Fruit fly (Drosophila melanogaster) whole organism: ENCODE measurements around the gene CG44153.

Experiments used
- CG8478 ChIP-seq: fragments of >200 bp; optimal IDR thresholded peaks from 2 replicates; lab custom pipeline; 2018; ENCODE audit warnings: inconsistent platforms
- Dll ChIP-seq: fragments of >200 bp; optimal IDR thresholded peaks from 2 replicates; lab custom pipeline; 2017
- EcR ChIP-seq, 2 experiments: fragments of >200 bp; optimal IDR thresholded peaks; 2 replicates each; lab custom pipeline; 2017; ENCODE audit warnings: missing biosample characterization in 2 of 2, missing genetic modification characterization in 2 of 2, missing genetic modification reagents in 2 of 2
- pan ChIP-seq: fragments of >200 bp; optimal IDR thresholded peaks from 2 replicates; lab custom pipeline; 2017
- psq ChIP-seq: fragments of >200 bp; optimal IDR thresholded peaks from 2 replicates; lab custom pipeline; 2017
- usp ChIP-seq: fragments of >200 bp; optimal IDR thresholded peaks from 2 replicates; lab custom pipeline; 2017; ENCODE audit warnings: missing biosample characterization, missing genetic modification characterization, mixed read lengths

Gene CG44153

DNA sequence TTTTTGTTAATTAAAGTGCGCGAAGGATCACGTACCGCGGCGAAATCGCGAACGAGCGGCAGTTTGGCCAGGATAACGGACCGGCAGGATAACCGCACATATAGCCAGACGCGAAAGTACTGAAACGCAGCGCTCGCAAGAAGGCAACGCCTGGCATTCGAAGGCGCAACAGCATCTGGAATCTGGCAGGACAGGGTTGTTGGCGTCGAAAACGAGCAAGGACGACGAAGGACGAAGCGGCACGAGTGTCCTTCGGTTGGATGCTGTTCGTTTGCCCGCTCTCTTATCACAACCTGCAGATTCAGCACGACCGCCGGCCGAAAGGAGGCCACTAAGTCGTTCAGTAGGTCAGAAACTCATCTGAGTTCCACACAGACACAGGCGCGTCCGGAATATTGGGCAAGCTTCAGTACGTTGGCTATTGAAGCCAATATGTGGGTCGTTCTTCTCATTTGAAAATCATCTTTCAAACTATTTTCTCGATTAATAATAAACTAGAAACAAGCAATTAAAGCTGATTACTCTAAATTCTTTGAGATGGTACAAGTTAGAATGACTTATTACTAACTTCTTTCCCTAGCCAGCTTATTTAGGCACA lies at the start of gene CG44153:
Gene CG44153 (minus strand): TSS at position 75 of the 598 bp plus-strand sequence.
- TF ChIP-seq pan (lab: Kevin White, UChicago): no peak
- TF ChIP-seq CG8478 (lab: Kevin White, UChicago): no peak
- TF ChIP-seq usp (GFP tag; lab: Kevin White, UChicago): no peak
- no peak for TF ChIP-seq Dll (lab: Kevin White, UChicago)
- TF ChIP-seq psq (lab: Kevin White, UChicago): no peak
- no peak for TF ChIP-seq EcR (GFP tag; optimal IDR thresholded peaks at IDR 0.05; lab: Kevin White, UChicago)

DNA sequence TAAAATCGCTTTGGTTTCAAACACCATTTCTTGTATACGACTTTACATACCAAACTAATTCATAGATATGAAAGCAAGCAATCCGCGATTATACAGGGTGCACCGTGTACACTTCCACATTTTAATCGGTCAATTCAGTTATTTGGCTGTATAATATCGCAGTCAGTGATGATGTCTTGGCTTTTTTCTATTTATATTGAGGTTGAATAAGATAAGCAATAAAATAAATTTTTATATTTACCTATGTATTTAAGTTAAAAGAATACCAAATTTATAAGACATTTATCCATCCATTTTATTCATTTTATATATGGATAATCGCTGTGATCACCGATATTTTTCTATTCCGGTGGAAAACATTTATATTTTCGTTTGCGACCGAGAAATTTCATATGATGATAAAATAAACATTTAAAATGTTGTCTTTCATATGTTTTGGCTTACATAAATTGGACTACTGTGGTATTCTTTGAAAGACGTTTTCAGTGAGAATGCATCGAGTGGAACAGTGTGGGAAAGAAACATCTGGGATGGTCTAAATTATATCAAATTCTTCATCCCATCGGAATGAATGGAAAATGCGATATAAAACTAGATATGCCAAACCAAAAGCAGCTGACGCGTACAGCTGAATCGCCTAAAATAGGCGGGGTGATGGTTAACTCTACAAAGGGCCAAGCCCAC lies 46.8 kb upstream of the CG44153 start, which contains the start of gene CG5708:
Gene CG5708 (minus strand): TSS at position 85 of the 684 bp plus-strand sequence.
- TF ChIP-seq CG8478 (lab: Kevin White, UChicago): no peak
- no peak for TF ChIP-seq EcR (GFP tag; optimal IDR thresholded peaks at IDR 0.05; lab: Kevin White, UChicago)
- TF ChIP-seq Dll (lab: Kevin White, UChicago): no peak
- TF ChIP-seq pan (lab: Kevin White, UChicago): no peak
- no peak for TF ChIP-seq usp (GFP tag; lab: Kevin White, UChicago)
- TF ChIP-seq psq (lab: Kevin White, UChicago): no peak

DNA sequence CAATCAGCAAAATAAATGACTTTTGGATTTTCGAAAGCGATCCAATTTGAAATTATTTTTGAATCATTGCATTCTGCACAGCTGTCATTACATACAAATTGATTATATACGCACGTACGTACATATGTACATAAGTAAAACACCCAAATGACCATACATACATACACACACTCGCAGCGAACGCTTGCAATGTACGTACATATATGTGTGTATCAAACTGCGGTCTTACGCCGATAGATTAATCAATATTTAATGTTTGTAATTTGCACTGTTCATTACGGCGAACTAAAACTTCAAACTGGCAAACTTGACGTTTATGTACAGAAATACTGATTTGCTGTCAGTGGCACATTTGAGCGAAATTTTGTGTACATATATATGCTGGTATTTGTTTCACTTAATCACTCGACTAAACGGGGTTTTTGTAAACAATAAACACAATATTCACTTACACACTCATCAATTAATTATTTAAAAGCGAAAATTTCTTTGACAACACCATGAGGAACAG lies 46.2 kb upstream of the CG44153 start:
- no peak for TF ChIP-seq Dll (lab: Kevin White, UChicago)
- no peak for TF ChIP-seq CG8478 (lab: Kevin White, UChicago)
- TF ChIP-seq psq (lab: Kevin White, UChicago): no peak
- no peak for TF ChIP-seq EcR (GFP tag; optimal IDR thresholded peaks at IDR 0.05; lab: Kevin White, UChicago)
- TF ChIP-seq pan (lab: Kevin White, UChicago): no peak
- no peak for TF ChIP-seq usp (GFP tag; lab: Kevin White, UChicago)

DNA sequence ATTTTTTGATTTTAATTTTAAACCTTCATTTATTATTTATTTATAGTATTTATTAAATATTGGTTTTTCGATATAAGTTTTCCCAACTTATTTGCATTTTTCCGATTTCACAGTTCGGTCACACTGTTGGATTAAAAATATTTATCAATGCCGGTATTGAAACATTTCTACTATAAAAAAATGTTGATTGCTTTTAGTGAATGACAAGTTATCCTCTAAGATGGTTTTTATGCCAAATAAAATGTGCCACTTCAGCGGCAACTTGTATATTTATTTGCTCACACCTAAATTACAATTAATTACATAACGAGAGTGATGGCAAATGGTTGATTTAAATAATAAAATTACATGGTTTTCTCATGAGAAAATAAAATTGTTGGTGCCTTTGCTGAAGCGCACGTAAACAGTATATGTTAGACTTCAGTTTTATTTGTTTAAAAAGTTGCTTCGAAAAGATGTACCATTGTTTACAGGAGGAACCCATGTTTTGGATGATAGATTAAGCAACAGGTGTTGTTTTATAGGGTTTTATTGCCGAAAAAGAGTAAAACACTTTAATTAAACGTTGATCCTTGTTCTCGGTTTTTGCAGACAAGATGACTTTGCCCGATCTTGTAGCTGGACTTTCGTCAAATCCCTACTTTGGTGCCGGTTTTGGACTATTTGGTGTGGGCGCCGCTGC lies 42.6 kb upstream of the CG44153 start, which contains the start of gene Bcs1:
Gene Bcs1 (plus strand): TSS at position 108 of the 682 bp plus-strand sequence.
- TF ChIP-seq pan (lab: Kevin White, UChicago) (no peak), psq (lab: Kevin White, UChicago) (no peak), EcR (GFP tag; optimal IDR thresholded peaks at IDR 0.05; lab: Kevin White, UChicago) (no peak), Dll (lab: Kevin White, UChicago) (no peak), usp (GFP tag; lab: Kevin White, UChicago) (no peak), CG8478 (lab: Kevin White, UChicago) (no peak)

DNA sequence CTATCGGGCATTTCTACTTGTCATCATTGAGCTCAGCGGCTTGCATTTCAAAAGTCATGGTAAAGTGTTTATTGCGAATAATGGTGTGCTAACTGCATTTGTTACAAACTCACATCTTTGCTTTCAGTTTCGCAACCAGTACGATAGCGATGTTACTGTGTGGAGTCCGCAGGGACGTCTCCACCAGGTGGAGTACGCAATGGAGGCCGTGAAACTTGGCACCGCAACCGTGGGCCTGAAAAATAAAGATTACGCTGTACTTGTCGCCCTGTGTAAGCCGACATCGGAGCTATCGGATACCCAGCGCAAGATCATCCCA lies 41.3 kb upstream of the CG44153 start:
- no peak for TF ChIP-seq usp (GFP tag; lab: Kevin White, UChicago)
- no peak for TF ChIP-seq psq (lab: Kevin White, UChicago)
- no peak for TF ChIP-seq Dll (lab: Kevin White, UChicago)
- no peak for TF ChIP-seq CG8478 (lab: Kevin White, UChicago)
- no peak for TF ChIP-seq pan (lab: Kevin White, UChicago)
- TF ChIP-seq EcR (GFP tag; optimal IDR thresholded peaks at IDR 0.05; lab: Kevin White, UChicago): no peak

DNA sequence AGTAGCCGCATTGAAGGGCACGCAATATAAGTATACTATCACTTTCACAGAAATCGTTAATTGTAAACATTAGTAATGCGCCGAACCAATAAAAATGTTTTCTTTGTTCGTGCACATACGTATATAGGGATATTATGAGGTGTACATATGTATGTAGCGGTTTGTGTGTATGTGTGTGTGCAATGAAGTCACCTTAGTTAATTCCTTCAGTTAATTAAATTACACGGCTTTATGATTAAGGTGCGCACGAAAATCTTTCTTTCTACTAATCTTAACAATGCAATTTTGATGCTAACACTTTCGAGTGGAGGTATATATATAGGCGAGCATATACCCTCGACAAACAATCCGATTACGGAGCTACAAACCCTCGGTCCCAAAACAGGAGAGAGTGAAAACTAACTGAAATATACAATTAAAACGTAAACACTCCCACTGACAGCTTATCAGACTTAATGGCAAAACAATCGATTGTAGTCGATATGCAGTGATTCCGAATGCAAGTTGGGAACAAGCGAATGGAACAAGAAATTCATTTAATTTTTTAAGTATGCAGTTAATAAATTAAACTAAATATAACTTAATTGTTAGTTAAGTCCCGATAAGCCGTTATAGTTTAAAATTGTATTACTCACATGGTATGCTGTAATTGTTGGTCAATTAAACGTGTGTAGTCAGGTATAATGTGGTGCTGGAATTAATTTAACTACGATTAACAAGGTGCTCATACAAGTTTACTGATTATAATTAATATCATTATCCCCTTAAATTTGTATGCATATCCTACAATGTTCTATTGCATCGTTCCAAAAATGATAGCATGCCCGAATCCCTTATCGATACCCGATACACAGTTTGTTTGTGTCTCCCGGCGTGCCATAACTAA lies 40.7 kb upstream of the CG44153 start, which contains the start of the genes Npc1a and Prosalpha6:
Gene Npc1a (minus strand): TSS at position 716 of the 886 bp plus-strand sequence.
Gene Prosalpha6 (plus strand): TSS at position 851 of the 886 bp plus-strand sequence.
- no peak for TF ChIP-seq usp (GFP tag; lab: Kevin White, UChicago)
- TF ChIP-seq EcR (GFP tag; optimal IDR thresholded peaks at IDR 0.05; lab: Kevin White, UChicago): no peak
- no peak for TF ChIP-seq pan (lab: Kevin White, UChicago)
- no peak for TF ChIP-seq CG8478 (lab: Kevin White, UChicago)
- TF ChIP-seq psq (lab: Kevin White, UChicago): no peak
- no peak for TF ChIP-seq Dll (lab: Kevin White, UChicago)

DNA sequence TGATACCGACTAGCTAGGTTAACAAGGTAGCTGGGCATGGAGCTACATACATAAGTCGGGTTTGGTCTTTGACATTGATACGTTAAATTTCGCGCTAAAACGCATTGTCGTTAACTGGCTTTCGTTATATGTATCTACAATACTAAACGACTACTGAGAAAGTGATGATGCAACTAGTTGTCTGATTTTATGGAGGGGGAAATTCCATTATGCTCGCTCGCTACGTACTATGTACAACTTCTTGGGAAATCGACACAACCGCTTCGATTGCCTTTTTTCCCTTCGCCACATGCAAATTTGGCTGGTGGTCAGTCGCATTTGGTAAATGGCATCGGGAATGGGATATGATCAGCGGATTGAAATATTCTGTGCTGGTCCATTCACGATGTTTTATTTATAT lies 40.0 kb upstream of the CG44153 start:
- no peak for TF ChIP-seq Dll (lab: Kevin White, UChicago)
- TF ChIP-seq pan (lab: Kevin White, UChicago): no peak
- TF ChIP-seq CG8478 (lab: Kevin White, UChicago): no peak

DNA sequence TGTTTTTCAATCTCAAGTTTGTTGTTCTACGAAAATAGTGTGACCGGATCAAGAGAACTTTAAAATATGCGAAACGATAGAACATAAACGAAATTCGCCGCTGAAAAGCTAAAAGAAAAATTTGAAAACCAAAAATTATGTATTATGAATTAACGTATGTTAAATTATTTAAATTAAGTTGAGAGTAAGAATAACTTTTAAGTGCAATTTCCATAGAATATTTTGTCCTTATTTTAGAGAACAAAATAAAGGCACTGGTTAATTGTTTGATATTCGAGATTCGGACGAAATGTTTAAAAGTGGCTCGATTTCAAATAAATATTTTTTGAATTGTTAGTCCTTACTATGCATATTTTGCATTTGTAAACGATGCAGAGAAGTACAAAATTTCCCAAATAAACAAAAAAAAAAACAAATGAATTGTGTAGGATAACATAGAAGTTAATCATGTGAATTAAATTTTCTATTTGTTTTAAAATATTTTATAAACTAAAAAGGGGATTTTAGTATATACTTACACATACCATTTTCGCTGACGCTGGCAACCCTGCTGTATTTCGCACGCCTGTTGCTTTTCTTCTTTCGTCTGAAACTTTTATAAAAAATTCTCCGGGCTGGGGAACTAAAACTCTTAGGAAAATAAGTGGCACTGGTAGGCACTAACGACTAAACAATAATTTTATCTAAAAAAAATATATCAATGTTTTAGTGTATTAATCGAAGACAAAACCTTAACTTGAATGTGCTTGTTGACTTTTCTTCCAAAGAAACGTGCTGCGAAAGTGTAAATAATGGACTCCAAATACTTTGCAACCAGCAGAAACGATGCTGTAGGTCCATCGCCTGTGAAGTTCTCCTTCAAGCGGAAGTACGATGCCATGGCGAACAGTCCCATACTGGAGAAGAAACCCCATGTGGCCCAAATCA lies 30.8 kb upstream of the CG44153 start, which contains the start of the genes CG5727 and ath:
Gene CG5727 (minus strand): TSS at position 51 of the 927 bp plus-strand sequence.
Gene ath (plus strand): TSS at position 513 of the 927 bp plus-strand sequence.
- no peak for TF ChIP-seq pan (lab: Kevin White, UChicago)
